Worm (Caenorhabditis elegans) whole organism, young adult: ENCODE data around the gene cyp-13A4.

ENCODE experiments used
- B0336.3 ChIP-seq: fragments of 200-800 bp; sonication (Bioruptor generic); IDR thresholded peaks from 2 replicates; pipeline ENCODE4 v1.3.6; 2022; ENCODE audit warnings: missing genetic modification characterization, missing compliant biosample characterization
- C17E4.6 ChIP-seq: fragments of 200-800 bp; sonication (Bioruptor generic); IDR thresholded peaks from 2 replicates; pipeline ENCODE4 v1.3.6; 2022; ENCODE audit warnings: missing genetic modification reagents, missing genetic modification characterization, missing compliant biosample characterization
- D2030.7 ChIP-seq: fragments of 200-800 bp; sonication (Bioruptor generic); IDR thresholded peaks from 2 replicates; pipeline ENCODE4 v1.3.6; 2022; ENCODE audit warnings: missing genetic modification reagents, missing genetic modification characterization, missing compliant biosample characterization
- F10E7.11 ChIP-seq: sonication (generic microtip); optimal IDR thresholded peaks from 2 replicates; lab custom pipeline; 2017; ENCODE audit warnings: mild to moderate bottlenecking, missing genetic modification characterization, moderate library complexity, missing compliant biosample characterization
- F22D6.2 ChIP-seq: sonication (generic microtip); optimal IDR thresholded peaks from 2 replicates; lab custom pipeline; 2016; ENCODE audit warnings: mild to moderate bottlenecking, missing genetic modification characterization, missing compliant biosample characterization
- F37B4.10 ChIP-seq: fragments of 200-800 bp; sonication (Bioruptor generic); IDR thresholded peaks from 2 replicates; pipeline ENCODE4 v1.3.6; 2022; ENCODE audit warnings: missing genetic modification characterization, missing compliant biosample characterization
- F52B5.7 ChIP-seq: sonication (generic microtip); optimal IDR thresholded peaks from 2 replicates; lab custom pipeline; 2016; ENCODE audit warnings: mild to moderate bottlenecking, missing genetic modification characterization, missing compliant biosample characterization
- F57C9.4 ChIP-seq: sonication (generic microtip); optimal IDR thresholded peaks from 2 replicates; lab custom pipeline; 2017; ENCODE audit warnings: mild to moderate bottlenecking, missing genetic modification characterization, missing compliant biosample characterization
- K11D2.4 ChIP-seq: fragments of 200-800 bp; sonication (Bioruptor generic); IDR thresholded peaks from 2 replicates; pipeline ENCODE4 v1.3.6; 2022; ENCODE audit warnings: missing genetic modification reagents, missing genetic modification characterization, missing compliant biosample characterization
- K12H6.12 ChIP-seq: fragments of 200-800 bp; sonication (Bioruptor generic); optimal IDR thresholded peaks from 2 replicates; lab custom pipeline; 2018; ENCODE audit warnings: mild to moderate bottlenecking, missing genetic modification characterization, missing compliant biosample characterization
- Y67H2A.10 ChIP-seq: fragments of 200-800 bp; sonication (Bioruptor generic); conservative IDR thresholded peaks from 2 replicates; pipeline ENCODE4 v1.3.6; 2022; ENCODE audit warnings: missing genetic modification reagents, missing genetic modification characterization, missing compliant biosample characterization
- akir-1 ChIP-seq: fragments of 200-800 bp; sonication (Bioruptor generic); optimal IDR thresholded peaks from 2 replicates; lab custom pipeline; 2018; ENCODE audit warnings: mild to moderate bottlenecking, missing genetic modification characterization, moderate library complexity, missing compliant biosample characterization
- attf-3 ChIP-seq: fragments of 200-800 bp; sonication (Bioruptor generic); conservative IDR thresholded peaks from 2 replicates; pipeline ENCODE4 v1.3.6; 2022; ENCODE audit warnings: missing genetic modification reagents, missing genetic modification characterization, missing compliant biosample characterization
- cebp-1 ChIP-seq, 2 experiments: fragments of 200-800 bp in 1 of 2; sonication (Bioruptor generic) in 1 of 2; sonication (generic microtip) in 1 of 2; IDR thresholded peaks in 1 of 2; optimal IDR thresholded peaks in 1 of 2; 2 replicates each; pipeline versions ENCODE4 v1.3.6 to Lab custom; 2017 to 2022; ENCODE audit warnings: missing compliant biosample characterization in 2 of 2, missing genetic modification characterization in 2 of 2, mild to moderate bottlenecking in 1 of 2, missing genetic modification reagents in 1 of 2, moderate library complexity in 1 of 2
- cebp-2 ChIP-seq: fragments of 200-800 bp; sonication (Bioruptor generic); IDR thresholded peaks from 2 replicates; pipeline ENCODE4 v1.3.6; 2022; ENCODE audit warnings: missing genetic modification characterization, missing compliant biosample characterization
- ceh-27 ChIP-seq: fragments of 200-800 bp; sonication (Bioruptor generic); optimal IDR thresholded peaks from 2 replicates; lab custom pipeline; 2018; ENCODE audit warnings: mild to moderate bottlenecking, missing genetic modification characterization, moderate library complexity, missing compliant biosample characterization
- ceh-79 ChIP-seq: sonication (generic microtip); optimal IDR thresholded peaks from 2 replicates; lab custom pipeline; 2017; ENCODE audit warnings: mild to moderate bottlenecking, missing genetic modification characterization, missing compliant biosample characterization
- die-1 ChIP-seq: sonication (generic microtip); optimal IDR thresholded peaks from 2 replicates; lab custom pipeline; 2016; ENCODE audit warnings: missing genotype, mild to moderate bottlenecking, missing genetic modification characterization, missing compliant biosample characterization
- egl-18 ChIP-seq: fragments of 200-800 bp; sonication (Bioruptor generic); IDR thresholded peaks from 2 replicates; pipeline ENCODE4 v1.3.6; 2022; ENCODE audit warnings: missing genetic modification reagents, missing genetic modification characterization, missing compliant biosample characterization
- egl-44 ChIP-seq: fragments of 200-800 bp; sonication (Bioruptor generic); IDR thresholded peaks from 2 replicates; pipeline ENCODE4 v1.3.6; 2022; ENCODE audit warnings: missing genetic modification reagents, missing genetic modification characterization, missing compliant biosample characterization
- egrh-3 ChIP-seq: fragments of 200-800 bp; sonication (Bioruptor generic); IDR thresholded peaks from 2 replicates; pipeline ENCODE4 v1.3.6; 2022; ENCODE audit warnings: missing genetic modification reagents, missing genetic modification characterization, missing compliant biosample characterization
- him-1 ChIP-seq: sonication (generic microtip); optimal IDR thresholded peaks from 2 replicates; lab custom pipeline; 2016; ENCODE audit warnings: missing genotype, missing genetic modification reagents, missing genetic modification characterization, missing compliant biosample characterization
- hlh-12 ChIP-seq: sonication (generic microtip); optimal IDR thresholded peaks from 2 replicates; lab custom pipeline; 2016; ENCODE audit warnings: missing genetic modification characterization, missing compliant biosample characterization
- hmg-1.2 ChIP-seq: fragments of 200-800 bp; sonication (Bioruptor generic); IDR thresholded peaks from 2 replicates; pipeline ENCODE4 v1.3.6; 2022; ENCODE audit warnings: missing genetic modification reagents, missing genetic modification characterization, missing compliant biosample characterization
- let-607 ChIP-seq, 2 experiments: fragments of 200-800 bp in 1 of 2; sonication (Bioruptor generic) in 1 of 2; sonication (generic microtip) in 1 of 2; optimal IDR thresholded peaks; 2 replicates each; lab custom pipeline; 2016 to 2018; ENCODE audit warnings: mild to moderate bottlenecking in 2 of 2, missing compliant biosample characterization in 2 of 2, missing genetic modification characterization in 2 of 2, moderate library complexity in 2 of 2, missing genotype in 1 of 2
- lin-35 ChIP-seq, 3 experiments: fragments of 150-350 bp in 2 of 3; sonication (generic microtip) in 1 of 3; optimal IDR thresholded peaks; 2 replicates each; lab custom pipeline; 2014 to 2018; ENCODE audit warnings: missing biosample characterization in 3 of 3, missing genetic modification characterization in 3 of 3, missing genetic modification reagents in 3 of 3
- lin-40 ChIP-seq: sonication (generic microtip); optimal IDR thresholded peaks from 2 replicates; lab custom pipeline; 2016; ENCODE audit warnings: missing genetic modification characterization, mild to moderate bottlenecking, missing compliant biosample characterization, missing genotype, missing genetic modification reagents
- lsl-1 ChIP-seq: fragments of 200-800 bp; sonication (Bioruptor generic); optimal IDR thresholded peaks from 2 replicates; lab custom pipeline; 2018; ENCODE audit warnings: mild to moderate bottlenecking, missing genetic modification characterization, moderate library complexity, missing compliant biosample characterization
- lsy-27 ChIP-seq: sonication (generic microtip); optimal IDR thresholded peaks from 2 replicates; lab custom pipeline; 2017; ENCODE audit warnings: missing genetic modification characterization, mild to moderate bottlenecking, missing compliant biosample characterization, antibody characterized with exemption, missing genotype, borderline replicate concordance; ENCODE audit not compliant: insufficient read depth
- madf-10 ChIP-seq: sonication (generic microtip); optimal IDR thresholded peaks from 2 replicates; lab custom pipeline; 2016; ENCODE audit warnings: mild to moderate bottlenecking, missing genetic modification characterization, missing compliant biosample characterization
- mcd-1 ChIP-seq: fragments of 200-800 bp; sonication (Bioruptor generic); IDR thresholded peaks from 2 replicates; pipeline ENCODE4 v1.3.6; 2022; ENCODE audit warnings: missing genetic modification reagents, missing genetic modification characterization, missing compliant biosample characterization
- mel-28 ChIP-seq: sonication (generic microtip); optimal IDR thresholded peaks from 2 replicates; lab custom pipeline; 2016; ENCODE audit warnings: borderline replicate concordance, mild to moderate bottlenecking, missing genetic modification characterization, missing compliant biosample characterization
- nfyb-1 ChIP-seq: fragments of 200-800 bp; sonication (Bioruptor generic); IDR thresholded peaks from 2 replicates; pipeline ENCODE4 v1.3.6; 2022; ENCODE audit warnings: missing genetic modification reagents, missing genetic modification characterization, missing compliant biosample characterization
- pbrm-1 ChIP-seq: fragments of 200-800 bp; sonication (Bioruptor generic); IDR thresholded peaks from 2 replicates; pipeline ENCODE4 v1.3.6; 2022; ENCODE audit warnings: missing genetic modification reagents, missing genetic modification characterization, missing compliant biosample characterization
- repo-1 ChIP-seq: sonication (generic microtip); optimal IDR thresholded peaks from 2 replicates; lab custom pipeline; 2017; ENCODE audit warnings: mild to moderate bottlenecking, missing genetic modification characterization, missing compliant biosample characterization
- sdz-38 ChIP-seq: sonication (generic microtip); optimal IDR thresholded peaks from 2 replicates; lab custom pipeline; 2016; ENCODE audit warnings: missing genotype, missing genetic modification characterization, missing compliant biosample characterization
- snpc-1.3 ChIP-seq: sonication (generic microtip); optimal IDR thresholded peaks from 2 replicates; lab custom pipeline; 2017; ENCODE audit warnings: missing genetic modification characterization, mild to moderate bottlenecking, missing compliant biosample characterization, antibody characterized with exemption, moderate library complexity, missing genotype, missing genetic modification reagents; ENCODE audit not compliant: insufficient read depth
- sptf-2 ChIP-seq: fragments of 200-800 bp; sonication (Bioruptor generic); optimal IDR thresholded peaks from 2 replicates; lab custom pipeline; 2018; ENCODE audit warnings: mild to moderate bottlenecking, missing genetic modification characterization, missing compliant biosample characterization
- tbx-9 ChIP-seq: sonication (generic microtip); optimal IDR thresholded peaks from 2 replicates; lab custom pipeline; 2016; ENCODE audit warnings: borderline replicate concordance, missing genetic modification characterization, inconsistent platforms, missing compliant biosample characterization
- unc-130 ChIP-seq: sonication (generic microtip); optimal IDR thresholded peaks from 2 replicates; lab custom pipeline; 2016; ENCODE audit warnings: missing genetic modification reagents, missing genetic modification characterization, missing compliant biosample characterization
- zim-3 ChIP-seq: sonication (generic microtip); optimal IDR thresholded peaks from 2 replicates; lab custom pipeline; 2017; ENCODE audit warnings: mild to moderate bottlenecking, missing genetic modification characterization, moderate library complexity, missing compliant biosample characterization
- ztf-28 ChIP-seq: fragments of 200-800 bp; sonication (Bioruptor generic); IDR thresholded peaks from 2 replicates; pipeline ENCODE4 v1.3.6; 2022; ENCODE audit warnings: missing genetic modification reagents, missing genetic modification characterization, missing compliant biosample characterization

Gene cyp-13A4

ce11 chrII:9774653-9775052, 22.9 kb downstream of the cyp-13A4 start (continued):
- TF ChIP-seq C17E4.6 (GFP tag; lab: Robert Waterston, UW) = 0 out of 2 replicates have a peak, but pooled peaks have one; percentile 56
- 0 out of 2 replicates have a peak, but pooled peaks have one; percentile 57 for TF ChIP-seq B0336.3 (GFP tag; lab: Robert Waterston, UW)
- TF ChIP-seq hlh-12 = no peak
- peak; percentile 64; the same call in 1 of the 2 replicates for TF ChIP-seq mcd-1 (GFP tag; lab: Robert Waterston, UW)
- TF ChIP-seq cebp-1 (GFP tag; IDR thresholded peaks at IDR 0.05; lab: Robert Waterston, UW) = 0 out of 2 replicates have a peak, but pooled peaks have one; percentile 33
- TF ChIP-seq cebp-1 (tag; optimal IDR thresholded peaks at IDR 0.05; lab: Kevin White, UChicago) = no peak
- peak; percentile 13 for TF ChIP-seq F52B5.7 (tag; lab: Kevin White, UChicago)
- TF ChIP-seq F10E7.11 (tag; lab: Kevin White, UChicago) = peak; percentile 69
- TF ChIP-seq madf-10 (tag; lab: Kevin White, UChicago) = peak; percentile 45
- TF ChIP-seq akir-1 (GFP tag; lab: Kevin White, UChicago) = peak; percentile 10
- no peak for TF ChIP-seq F37B4.10 (GFP tag; lab: Robert Waterston, UW)
- TF ChIP-seq K11D2.4 (GFP tag; lab: Robert Waterston, UW) = peak; percentile 42; the same call in 1 of the 2 replicates
- peak; percentile 90 for TF ChIP-seq him-1
- no peak for TF ChIP-seq mel-28
- TF ChIP-seq sptf-2 = no peak
- TF ChIP-seq F22D6.2 (tag; lab: Kevin White, UChicago) = no peak
- TF ChIP-seq pbrm-1 (GFP tag; lab: Robert Waterston, UW) = peak; percentile 64; the same call in 1 of the 2 replicates
- no peak for TF ChIP-seq tbx-9 (tag; lab: Kevin White, UChicago)
- TF ChIP-seq die-1 (tag; lab: Kevin White, UChicago) = peak; percentile 71
- no peak for TF ChIP-seq Y67H2A.10 (GFP tag; lab: Robert Waterston, UW)
- TF ChIP-seq lin-40 (tag; lab: Kevin White, UChicago) = peak; percentile 68
- TF ChIP-seq attf-3 (GFP tag; lab: Robert Waterston, UW) = peak; percentile 66
- no peak for TF ChIP-seq sdz-38 (tag; lab: Kevin White, UChicago)
- no peak; the same call in 1 of the 2 replicates for TF ChIP-seq nfyb-1 (GFP tag; lab: Robert Waterston, UW)
- no peak for TF ChIP-seq egl-18 (GFP tag; lab: Robert Waterston, UW)
- peak; percentile 74; the same call in 1 of the 2 replicates for TF ChIP-seq cebp-2 (GFP tag; lab: Robert Waterston, UW)
- TF ChIP-seq lsy-27 (tag; lab: Kevin White, UChicago) = no peak
- TF ChIP-seq repo-1 (tag; lab: Kevin White, UChicago) = peak; percentile 78
- peak; percentile 86 for TF ChIP-seq egl-44 (GFP tag; lab: Robert Waterston, UW)
- peak; percentile 76; the same call in 1 of the 2 replicates for TF ChIP-seq ztf-28 (GFP tag; lab: Robert Waterston, UW)
- peak; percentile 84 for TF ChIP-seq snpc-1.3 (tag; lab: Kevin White, UChicago)

- TF ChIP-seq zim-3 (tag; lab: Kevin White, UChicago) (no peak), lsl-1 (GFP tag; lab: Kevin White, UChicago) (no peak)
Observed at ce11 chrII:9773892-9774581, 23.5 kb downstream of the cyp-13A4 start, which contains the start of gene ZK1321.4. Gene ZK1321.4, minus strand, starts transcription at chrII:9773942.

- no peak for TF ChIP-seq F10E7.11 (tag; lab: Kevin White, UChicago)
- no peak for TF ChIP-seq D2030.7
- 0 out of 2 replicates have a peak, but pooled peaks have one; percentile 14 for TF ChIP-seq hmg-1.2 (GFP tag; lab: Robert Waterston, UW)
- no peak for TF ChIP-seq unc-130 (GFP tag; lab: Kevin White, UChicago)
- TF ChIP-seq ceh-27 (GFP tag; lab: Kevin White, UChicago) = peak; percentile 1
- TF ChIP-seq F57C9.4 (tag; lab: Kevin White, UChicago) = no peak
- TF ChIP-seq egrh-3 (GFP tag; lab: Robert Waterston, UW) = no peak
- peak; percentile 3 for TF ChIP-seq K12H6.12 (tag; lab: Kevin White, UChicago)
- TF ChIP-seq let-607 (tag; optimal IDR thresholded peaks at IDR 0.05; lab: Kevin White, UChicago) = peak; percentile 95
- no peak for TF ChIP-seq die-1 (tag; lab: Kevin White, UChicago)
- TF ChIP-seq ceh-79 = no peak
- no peak for TF ChIP-seq lin-35 (GFP tag; optimal IDR thresholded peaks at IDR 0.05; lab: Kevin White, UChicago)
- TF ChIP-seq akir-1 (GFP tag; lab: Kevin White, UChicago) = no peak
Observed at ce11 chrII:9769797-9770520, 27.6 kb downstream of the cyp-13A4 start, which contains the start of gene aqp-10. Gene aqp-10, minus strand, starts transcription at chrII:9769847.
